Worm (Caenorhabditis elegans) whole organism, L4 larva: ENCODE measurements around the gene T05C12.8.

Source experiments
- ZK546.5 ChIP-seq, 2 experiments: sonication (generic microtip); optimal IDR thresholded peaks; 2 replicates each; lab custom pipeline; 2017; ENCODE audit warnings: missing biosample characterization in 2 of 2, missing genetic modification characterization in 2 of 2
- ama-1 ChIP-seq: fragments of 150-350 bp; optimal IDR thresholded peaks from 2 replicates; lab custom pipeline; 2014; ENCODE audit warnings: inconsistent platforms, mixed read lengths
- daf-19 ChIP-seq: fragments of 200-800 bp; sonication (Bioruptor generic); conservative IDR thresholded peaks from 2 replicates; pipeline ENCODE4 v1.3.6; 2022; ENCODE audit warnings: missing genetic modification characterization, missing compliant biosample characterization
- dmd-8 ChIP-seq: fragments of 200-800 bp; sonication (Bioruptor generic); IDR thresholded peaks from 2 replicates; pipeline ENCODE4 v1.3.6; 2022; ENCODE audit warnings: missing genetic modification characterization, missing compliant biosample characterization
- dve-1 ChIP-seq: sonication (generic microtip); optimal IDR thresholded peaks from 2 replicates; lab custom pipeline; 2017; ENCODE audit warnings: antibody characterized with exemption, mild to moderate bottlenecking, missing genetic modification characterization, missing compliant biosample characterization; ENCODE audit not compliant: insufficient read depth
- fos-1 ChIP-seq: fragments of 150-350 bp; optimal IDR thresholded peaks from 2 replicates; lab custom pipeline; 2014; ENCODE audit warnings: missing biosample characterization, missing genetic modification characterization
- nhr-28 ChIP-seq: fragments of 150-350 bp; optimal IDR thresholded peaks from 2 replicates; lab custom pipeline; 2014; ENCODE audit warnings: missing biosample characterization, missing genetic modification characterization
- nhr-76 ChIP-seq: fragments of 150-350 bp; optimal IDR thresholded peaks from 2 replicates; lab custom pipeline; 2014; ENCODE audit warnings: missing biosample characterization, missing genetic modification characterization
- pqm-1 ChIP-seq: sonication (generic microtip); optimal IDR thresholded peaks from 2 replicates; lab custom pipeline; 2017; ENCODE audit warnings: missing biosample characterization, missing genetic modification characterization
- skn-1 ChIP-seq: fragments of 150-350 bp; optimal IDR thresholded peaks from 2 replicates; lab custom pipeline; 2014; ENCODE audit warnings: missing biosample characterization, missing genetic modification characterization
- unc-130 ChIP-seq: sonication (generic microtip); optimal IDR thresholded peaks from 2 replicates; lab custom pipeline; 2016; ENCODE audit warnings: missing genetic modification reagents, missing genetic modification characterization, missing compliant biosample characterization
- zfp-2 ChIP-seq: sonication (generic microtip); optimal IDR thresholded peaks from 2 replicates; lab custom pipeline; 2016; ENCODE audit warnings: mild to moderate bottlenecking, missing genetic modification characterization, missing compliant biosample characterization

DNA sequence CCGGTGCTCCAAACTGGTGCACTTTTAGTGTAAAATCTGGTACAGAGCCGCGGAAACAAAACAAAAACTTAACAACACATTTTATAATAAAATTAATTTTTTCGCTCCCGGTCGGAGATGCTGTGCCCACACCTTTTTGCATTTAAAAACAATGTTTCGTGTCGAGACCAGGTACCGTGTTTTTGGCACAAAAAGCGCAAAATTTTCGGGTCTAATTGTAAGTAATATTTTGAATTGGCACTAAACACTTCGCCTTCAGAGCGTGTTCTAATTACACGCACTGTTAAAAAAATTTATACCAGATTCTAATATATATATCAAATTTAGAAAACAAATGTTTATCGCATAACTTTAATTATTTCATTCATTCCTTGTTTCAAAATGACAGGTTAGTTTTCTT lies 8.9 kb downstream of the T05C12.8 start, which contains the start of gene dylt-3:
- TF ChIP-seq nhr-28 (tag; lab: Kevin White, UChicago) (no peak), dve-1 (tag; lab: Kevin White, UChicago) (no peak), zfp-2 (tag; lab: Kevin White, UChicago) (no peak), unc-130 (GFP tag; lab: Kevin White, UChicago) (no peak), daf-19 (GFP tag; lab: Robert Waterston, UW) (no peak), dmd-8 (GFP tag; lab: Robert Waterston, UW) (no peak), fos-1 (no peak), pqm-1 (tag; lab: Kevin White, UChicago) (no peak), nhr-76 (tag; lab: Kevin White, UChicago) (no peak), ama-1 (lab: Kevin White, UChicago) (no peak), ZK546.5 (tag; optimal IDR thresholded peaks at IDR 0.05; lab: Kevin White, UChicago) (no peak), skn-1 (tag; lab: Kevin White, UChicago) (no peak)
